Fruit fly (Drosophila melanogaster) whole organism, embryonic: ENCODE results near the gene CG7079.

Source experiments
- Abd-B ChIP-seq: fragments of 200-800 bp; sonication (Bioruptor generic); optimal IDR thresholded peaks from 2 replicates; lab custom pipeline; 2018; ENCODE audit warnings: missing biosample characterization, mild to moderate bottlenecking, missing genetic modification characterization, moderate library complexity
- Ada2b ChIP-seq: fragments of 200-800 bp; sonication (Bioruptor generic); IDR thresholded peaks from 2 replicates; pipeline ENCODE4 v1.3.6; 2022; ENCODE audit warnings: missing biosample characterization, missing genetic modification characterization
- Aef1 ChIP-seq: fragments of 200-800 bp; sonication (Bioruptor generic); IDR thresholded peaks from 3 replicates; pipeline ENCODE4 v1.3.6; 2022; ENCODE audit warnings: missing biosample characterization, missing genetic modification characterization
- CG10462 ChIP-seq: fragments of 200-800 bp; sonication (Bioruptor generic); optimal IDR thresholded peaks from 2 replicates; lab custom pipeline; 2016; ENCODE audit warnings: missing biosample characterization, missing genetic modification characterization
- CG12236 ChIP-seq: fragments of 200-800 bp; sonication (Bioruptor generic); optimal IDR thresholded peaks from 2 replicates; lab custom pipeline; 2016; ENCODE audit warnings: missing biosample characterization, missing genetic modification characterization
- CG1233 ChIP-seq: fragments of 200-800 bp; sonication (Bioruptor generic); optimal IDR thresholded peaks from 4 replicates; lab custom pipeline; 2018; ENCODE audit warnings: missing biosample characterization, mild to moderate bottlenecking, missing genetic modification characterization
- CG13424 ChIP-seq: fragments of 200-800 bp; sonication (Bioruptor generic); optimal IDR thresholded peaks from 2 replicates; lab custom pipeline; 2019; ENCODE audit warnings: missing biosample characterization, mild to moderate bottlenecking, missing genetic modification characterization, moderate library complexity
- CG18011 ChIP-seq: fragments of 200-800 bp; sonication (Bioruptor generic); optimal IDR thresholded peaks from 2 replicates; lab custom pipeline; 2017; ENCODE audit warnings: missing biosample characterization, missing genetic modification characterization, mild to moderate bottlenecking, moderate library complexity, missing genotype
- CG2116 ChIP-seq: fragments of 200-800 bp; sonication (Bioruptor generic); optimal IDR thresholded peaks from 3 replicates; lab custom pipeline; 2018; ENCODE audit warnings: missing biosample characterization, mild to moderate bottlenecking, missing genetic modification characterization
- CG3163 ChIP-seq: fragments of 200-800 bp; sonication (Bioruptor generic); optimal IDR thresholded peaks from 3 replicates; lab custom pipeline; 2016; ENCODE audit warnings: missing biosample characterization, missing genetic modification characterization
- CG3407 ChIP-seq: fragments of 200-800 bp; sonication (Bioruptor generic); optimal IDR thresholded peaks from 2 replicates; lab custom pipeline; 2018; ENCODE audit warnings: missing biosample characterization, mild to moderate bottlenecking, missing genetic modification characterization
- CG4404 ChIP-seq: fragments of 200-800 bp; sonication (Bioruptor generic); IDR thresholded peaks from 2 replicates; pipeline ENCODE4 v1.3.6; 2022; ENCODE audit warnings: missing biosample characterization, missing genetic modification characterization
- CG4820 ChIP-seq: fragments of 200-800 bp; sonication (Bioruptor generic); optimal IDR thresholded peaks from 3 replicates; lab custom pipeline; 2016; ENCODE audit warnings: missing biosample characterization, missing genetic modification characterization
- CG6175 ChIP-seq: fragments of 200-800 bp; sonication (Bioruptor generic); IDR thresholded peaks from 3 replicates; pipeline ENCODE4 v1.3.6; 2022; ENCODE audit warnings: missing biosample characterization, missing genetic modification characterization
- CG6765 ChIP-seq: fragments of 200-800 bp; sonication (Bioruptor generic); optimal IDR thresholded peaks from 3 replicates; lab custom pipeline; 2017; ENCODE audit warnings: missing biosample characterization, mild to moderate bottlenecking, missing genetic modification characterization
- CG7963 ChIP-seq: fragments of 200-800 bp; sonication (Bioruptor generic); IDR thresholded peaks from 3 replicates; pipeline ENCODE4 v1.3.6; 2022; ENCODE audit warnings: missing biosample characterization, missing genetic modification characterization; ENCODE audit not compliant: partially characterized antibody
- CG8290 ChIP-seq, 3 experiments: fragments of 200-800 bp; sonication (Bioruptor generic); optimal IDR thresholded peaks; 2 replicates each; lab custom pipeline; 2016 to 2019; ENCODE audit warnings: missing biosample characterization in 3 of 3, missing genetic modification characterization in 3 of 3, mild to moderate bottlenecking in 2 of 3, moderate library complexity in 1 of 3
- CG8478 ChIP-seq: fragments of >200 bp; optimal IDR thresholded peaks from 2 replicates; lab custom pipeline; 2018
- CG9797 ChIP-seq: fragments of 200-800 bp; sonication (Bioruptor generic); optimal IDR thresholded peaks from 3 replicates; lab custom pipeline; 2018; ENCODE audit warnings: missing biosample characterization, mild to moderate bottlenecking, missing genetic modification characterization
- CTCF ChIP-seq: fragments of 200-800 bp; sonication (Bioruptor generic); optimal IDR thresholded peaks from 2 replicates; lab custom pipeline; 2017; ENCODE audit warnings: missing biosample characterization, mild to moderate bottlenecking, missing genetic modification characterization, moderate library complexity
- CoRest ChIP-seq: fragments of 200-800 bp; sonication (Bioruptor generic); optimal IDR thresholded peaks from 3 replicates; lab custom pipeline; 2018; ENCODE audit warnings: missing biosample characterization, mild to moderate bottlenecking, missing genetic modification characterization, moderate library complexity
- Dref ChIP-seq: fragments of 200-800 bp; sonication (Bioruptor generic); IDR thresholded peaks from 2 replicates; pipeline ENCODE4 v1.3.6; 2022; ENCODE audit warnings: missing biosample characterization, missing genetic modification characterization
- Fer1 ChIP-seq: fragments of 200-800 bp; sonication (Bioruptor generic); optimal IDR thresholded peaks from 2 replicates; lab custom pipeline; 2017; ENCODE audit warnings: missing biosample characterization, mild to moderate bottlenecking, missing genetic modification characterization
- GATAe ChIP-seq: fragments of 200-800 bp; sonication (Bioruptor generic); conservative IDR thresholded peaks from 2 replicates; pipeline ENCODE4 v1.3.6; 2022; ENCODE audit warnings: missing biosample characterization, missing genetic modification characterization
- H15 ChIP-seq: fragments of 200-800 bp; sonication (Bioruptor generic); IDR thresholded peaks from 3 replicates; pipeline ENCODE4 v1.3.6; 2022; ENCODE audit warnings: missing biosample characterization, missing genetic modification characterization
- Hey ChIP-seq: fragments of 200-800 bp; sonication (Bioruptor generic); optimal IDR thresholded peaks from 3 replicates; lab custom pipeline; 2018; ENCODE audit warnings: missing biosample characterization, mild to moderate bottlenecking, missing genetic modification characterization
- Meics ChIP-seq: fragments of 200-800 bp; sonication (Bioruptor generic); optimal IDR thresholded peaks from 2 replicates; lab custom pipeline; 2017; ENCODE audit warnings: missing biosample characterization, mild to moderate bottlenecking, missing genetic modification characterization
- Neu2 ChIP-seq: fragments of 200-800 bp; sonication (Bioruptor generic); optimal IDR thresholded peaks from 3 replicates; lab custom pipeline; 2016; ENCODE audit warnings: missing biosample characterization, missing genetic modification characterization, borderline replicate concordance
- Scr ChIP-seq: fragments of 200-800 bp; sonication (Bioruptor generic); IDR thresholded peaks from 2 replicates; pipeline ENCODE4 v1.3.6; 2022; ENCODE audit warnings: missing biosample characterization, missing genetic modification characterization; ENCODE audit not compliant: partially characterized antibody
- Sox100B ChIP-seq: fragments of 200-800 bp; sonication (Bioruptor generic); optimal IDR thresholded peaks from 3 replicates; lab custom pipeline; 2018; ENCODE audit warnings: missing biosample characterization, mild to moderate bottlenecking, missing genetic modification characterization
- Taf1 ChIP-seq: fragments of 200-800 bp; sonication (Bioruptor generic); IDR thresholded peaks from 2 replicates; pipeline ENCODE4 v1.3.6; 2022; ENCODE audit warnings: missing biosample characterization, missing genetic modification characterization
- Tbp ChIP-seq: fragments of >200 bp; optimal IDR thresholded peaks from 2 replicates; lab custom pipeline; 2018; ENCODE audit warnings: missing biosample characterization, missing genetic modification characterization
- amos ChIP-seq: fragments of 200-800 bp; sonication (Bioruptor generic); IDR thresholded peaks from 2 replicates; pipeline ENCODE4 v1.3.6; 2022; ENCODE audit warnings: missing biosample characterization, missing genetic modification characterization; ENCODE audit not compliant: partially characterized antibody
- ara ChIP-seq: fragments of 200-800 bp; sonication (Bioruptor generic); IDR thresholded peaks from 2 replicates; pipeline ENCODE4 v1.3.6; 2022; ENCODE audit warnings: missing biosample characterization, missing genetic modification characterization
- bigmax ChIP-seq: fragments of 200-800 bp; sonication (Bioruptor generic); optimal IDR thresholded peaks from 2 replicates; lab custom pipeline; 2018; ENCODE audit warnings: missing biosample characterization, mild to moderate bottlenecking, missing genetic modification characterization
- crol ChIP-seq: fragments of 200-800 bp; sonication (Bioruptor generic); IDR thresholded peaks from 2 replicates; pipeline ENCODE4 v1.3.6; 2022; ENCODE audit warnings: missing biosample characterization, missing genetic modification characterization
- crp ChIP-seq, 2 experiments: fragments of 200-800 bp; sonication (Bioruptor generic); optimal IDR thresholded peaks; 2 replicates in 1 of 2; 3 replicates in 1 of 2; lab custom pipeline; 2017; ENCODE audit warnings: missing biosample characterization in 2 of 2, missing genetic modification characterization in 2 of 2, mild to moderate bottlenecking in 1 of 2, moderate library complexity in 1 of 2
- fd3F ChIP-seq: fragments of 200-800 bp; sonication (Bioruptor generic); optimal IDR thresholded peaks from 2 replicates; lab custom pipeline; 2018; ENCODE audit warnings: missing biosample characterization, mild to moderate bottlenecking, missing genetic modification characterization, moderate library complexity
- fru ChIP-seq: fragments of >200 bp; optimal IDR thresholded peaks from 2 replicates; lab custom pipeline; 2017
- gro ChIP-seq: fragments of 200-800 bp; sonication (Bioruptor generic); optimal IDR thresholded peaks from 2 replicates; lab custom pipeline; 2016; ENCODE audit warnings: missing biosample characterization, missing genetic modification characterization
- gt ChIP-seq: fragments of 200-800 bp; sonication (Bioruptor generic); IDR thresholded peaks from 2 replicates; pipeline ENCODE4 v1.3.6; 2022; ENCODE audit warnings: missing biosample characterization, missing genetic modification characterization
- hb ChIP-seq: fragments of 200-800 bp; sonication (Bioruptor generic); IDR thresholded peaks from 3 replicates; pipeline ENCODE4 v1.3.6; 2022; ENCODE audit warnings: missing biosample characterization, missing genetic modification characterization; ENCODE audit not compliant: partially characterized antibody
- her ChIP-seq: fragments of 200-800 bp; sonication (Bioruptor generic); optimal IDR thresholded peaks from 2 replicates; lab custom pipeline; 2016; ENCODE audit warnings: missing biosample characterization, missing genetic modification characterization
- hth ChIP-seq: fragments of >200 bp; optimal IDR thresholded peaks from 2 replicates; lab custom pipeline; 2017; ENCODE audit warnings: inconsistent platforms
- jumu ChIP-seq: fragments of 200-800 bp; sonication (Bioruptor generic); optimal IDR thresholded peaks from 3 replicates; lab custom pipeline; 2016; ENCODE audit warnings: missing biosample characterization, missing genetic modification characterization
- luna ChIP-seq: fragments of 200-800 bp; sonication (Bioruptor generic); optimal IDR thresholded peaks from 2 replicates; lab custom pipeline; 2016; ENCODE audit warnings: missing biosample characterization, missing genetic modification characterization
- oc ChIP-seq: fragments of 200-800 bp; sonication (Bioruptor generic); optimal IDR thresholded peaks from 2 replicates; lab custom pipeline; 2018; ENCODE audit warnings: missing biosample characterization, mild to moderate bottlenecking, missing genetic modification characterization, moderate library complexity
- otp ChIP-seq: fragments of 200-800 bp; sonication (Bioruptor generic); IDR thresholded peaks from 3 replicates; pipeline ENCODE4, ENCODE4 v1.3.6; 2022; ENCODE audit warnings: missing biosample characterization, missing genetic modification characterization
- rib ChIP-seq: fragments of 200-800 bp; sonication (Bioruptor generic); IDR thresholded peaks from 2 replicates; pipeline ENCODE4 v1.3.6; 2022; ENCODE audit warnings: missing biosample characterization, missing genetic modification characterization
- slou ChIP-seq: fragments of 200-800 bp; sonication (Bioruptor generic); optimal IDR thresholded peaks from 3 replicates; lab custom pipeline; 2016; ENCODE audit warnings: missing biosample characterization, missing genetic modification characterization
- tup ChIP-seq: fragments of 200-800 bp; sonication (Bioruptor generic); optimal IDR thresholded peaks from 2 replicates; lab custom pipeline; 2016; ENCODE audit warnings: missing biosample characterization, mild to moderate bottlenecking, missing genetic modification characterization, moderate library complexity

Gene CG7079

dm6 chr3R:21065010-21065695 is 16.5 kb upstream of the CG7079 start, which contains the start of gene AnxB9 (continued):
- TF ChIP-seq gro (GFP tag; lab: Kevin White, UChicago) = peak; percentile 71
- TF ChIP-seq tup = no peak
- no peak for TF ChIP-seq gt (GFP tag; lab: Robert Waterston, UW)
- TF ChIP-seq CG4820 (GFP tag; lab: Kevin White, UChicago) = no peak
- TF ChIP-seq CG3163 = peak; percentile 43
- TF ChIP-seq amos (GFP tag; lab: Robert Waterston, UW) = peak; percentile 82; the same call in 1 of the 2 replicates
- peak; percentile 53; the same call in 1 of the 2 replicates for TF ChIP-seq rib
- peak; percentile 13 for TF ChIP-seq oc (tag; lab: Kevin White, UChicago)
- no peak for TF ChIP-seq CG18011
- no peak for TF ChIP-seq crol (GFP tag; lab: Robert Waterston, UW)
- no peak for TF ChIP-seq CTCF (GFP tag; lab: Kevin White, UChicago)
- TF ChIP-seq H15 = no peak
- no peak for TF ChIP-seq Neu2 (GFP tag; lab: Kevin White, UChicago)
- TF ChIP-seq slou = no peak
- no peak for TF ChIP-seq CG10462
- peak; percentile 56 for TF ChIP-seq her (GFP tag; lab: Kevin White, UChicago)
- no peak for TF ChIP-seq luna (GFP tag; lab: Kevin White, UChicago)
- TF ChIP-seq Taf1 (GFP tag; lab: Robert Waterston, UW) = no peak
- TF ChIP-seq Meics = peak; percentile 48
- TF ChIP-seq CoRest (tag; lab: Kevin White, UChicago) = no peak
- no peak for TF ChIP-seq CG1233 (GFP tag; lab: Kevin White, UChicago)
- peak; percentile 57 for TF ChIP-seq Fer1 (GFP tag; lab: Kevin White, UChicago)
- TF ChIP-seq GATAe (GFP tag; lab: Robert Waterston, UW) = no peak
- peak; percentile 98 for TF ChIP-seq CG8290 (GFP tag; optimal IDR thresholded peaks at IDR 0.05; lab: Kevin White, UChicago)
- TF ChIP-seq CG8290 (tag; optimal IDR thresholded peaks at IDR 0.05; lab: Kevin White, UChicago) = peak in 1 of 2 experiments; percentile 92
- no peak for TF ChIP-seq ara (GFP tag; lab: Robert Waterston, UW)
- no peak for TF ChIP-seq Hey (tag; lab: Kevin White, UChicago)
- peak; percentile 52 for TF ChIP-seq Dref (GFP tag; lab: Robert Waterston, UW)
- no peak for TF ChIP-seq Ada2b (GFP tag; lab: Robert Waterston, UW)
- TF ChIP-seq Scr = peak; percentile 67
- peak; percentile 54; the same call in 2 of the 3 replicates for TF ChIP-seq CG7963
- no peak for TF ChIP-seq Abd-B (GFP tag; lab: Kevin White, UChicago)
- 0 out of 3 replicates have a peak, but pooled peaks have one; percentile 38 for TF ChIP-seq otp (GFP tag; lab: Robert Waterston, UW)
- no peak for TF ChIP-seq fru (lab: Kevin White, UChicago)
- TF ChIP-seq CG6175 = no peak
- TF ChIP-seq jumu (GFP tag; lab: Kevin White, UChicago) = no peak
- no peak for TF ChIP-seq CG4404
- no peak for TF ChIP-seq fd3F (GFP tag; lab: Kevin White, UChicago)
- TF ChIP-seq CG9797 (GFP tag; lab: Kevin White, UChicago) = no peak
- peak; percentile 65 for TF ChIP-seq CG6765 (GFP tag; lab: Kevin White, UChicago)
- peak; percentile 79 for TF ChIP-seq Tbp
- TF ChIP-seq CG13424 (tag; lab: Kevin White, UChicago) = no peak
- TF ChIP-seq bigmax (GFP tag; lab: Kevin White, UChicago) = peak; percentile 43
- TF ChIP-seq hb (GFP tag; lab: Robert Waterston, UW) = no peak; the same call in 2 of the 3 replicates
- peak; percentile 7 for TF ChIP-seq CG12236 (GFP tag; lab: Kevin White, UChicago)
- peak; percentile 38 for TF ChIP-seq CG3407
- no peak for TF ChIP-seq CG2116 (GFP tag; lab: Kevin White, UChicago)
- TF ChIP-seq crp (GFP tag; optimal IDR thresholded peaks at IDR 0.05; lab: Kevin White, UChicago) = no peak
- TF ChIP-seq Aef1 (GFP tag; lab: Robert Waterston, UW) = peak; percentile 50; the same call in 2 of the 3 replicates
- TF ChIP-seq hth = no peak
- TF ChIP-seq CG8478 (lab: Kevin White, UChicago) = no peak
- TF ChIP-seq Sox100B (GFP tag; lab: Kevin White, UChicago) = no peak
